Fruit fly (Drosophila melanogaster) whole organism, embryonic: ENCODE measurements around the gene UQCR-C2.

ENCODE experiments used
- Bgb ChIP-seq: fragments of 200-800 bp; sonication (Bioruptor generic); IDR thresholded peaks from 2 replicates; pipeline ENCODE4 v1.3.6; 2022; ENCODE audit warnings: missing biosample characterization, missing genetic modification characterization; ENCODE audit not compliant: partially characterized antibody
- CG10565 ChIP-seq: fragments of 200-800 bp; sonication (Bioruptor generic); optimal IDR thresholded peaks from 3 replicates; lab custom pipeline; 2016; ENCODE audit warnings: missing biosample characterization, mild to moderate bottlenecking, missing genetic modification characterization
- CG11504 ChIP-seq: fragments of 200-800 bp; sonication (Bioruptor generic); optimal IDR thresholded peaks from 3 replicates; lab custom pipeline; 2019; ENCODE audit warnings: missing biosample characterization, mild to moderate bottlenecking, missing genetic modification characterization, moderate library complexity
- CG12071 ChIP-seq: fragments of 200-800 bp; sonication (Bioruptor generic); optimal IDR thresholded peaks from 3 replicates; lab custom pipeline; 2018; ENCODE audit warnings: missing biosample characterization, mild to moderate bottlenecking, missing genetic modification characterization
- CG12391 ChIP-seq: fragments of 200-800 bp; sonication (Bioruptor generic); optimal IDR thresholded peaks from 3 replicates; lab custom pipeline; 2018; ENCODE audit warnings: missing biosample characterization, mild to moderate bottlenecking, missing genetic modification characterization, moderate library complexity
- CG12769 ChIP-seq: fragments of 200-800 bp; sonication (Bioruptor generic); optimal IDR thresholded peaks from 2 replicates; lab custom pipeline; 2019; ENCODE audit warnings: missing biosample characterization, mild to moderate bottlenecking, missing genetic modification characterization, moderate library complexity
- CG13424 ChIP-seq: fragments of 200-800 bp; sonication (Bioruptor generic); optimal IDR thresholded peaks from 2 replicates; lab custom pipeline; 2019; ENCODE audit warnings: missing biosample characterization, mild to moderate bottlenecking, missing genetic modification characterization, moderate library complexity
- CG14014 ChIP-seq: fragments of 200-800 bp; sonication (Bioruptor generic); IDR thresholded peaks from 2 replicates; pipeline ENCODE4 v1.3.6; 2022; ENCODE audit warnings: missing biosample characterization, missing genetic modification characterization
- CG14667 ChIP-seq: fragments of 200-800 bp; sonication (Bioruptor generic); IDR thresholded peaks from 2 replicates; pipeline ENCODE4 v1.3.6; 2022; ENCODE audit warnings: missing biosample characterization, missing genetic modification characterization
- CG1603 ChIP-seq: fragments of 200-800 bp; sonication (Bioruptor generic); optimal IDR thresholded peaks from 2 replicates; lab custom pipeline; 2019; ENCODE audit warnings: missing biosample characterization, mild to moderate bottlenecking, missing genetic modification characterization, moderate library complexity
- CG17612 ChIP-seq: fragments of 200-800 bp; sonication (Bioruptor generic); IDR thresholded peaks from 2 replicates; pipeline ENCODE4 v1.3.6; 2022; ENCODE audit warnings: missing biosample characterization, missing genetic modification characterization
- CG1792 ChIP-seq: fragments of 200-800 bp; sonication (Bioruptor generic); optimal IDR thresholded peaks from 2 replicates; lab custom pipeline; 2016; ENCODE audit warnings: missing biosample characterization, missing genetic modification characterization
- CG30431 ChIP-seq: fragments of 200-800 bp; sonication (Bioruptor generic); optimal IDR thresholded peaks from 2 replicates; lab custom pipeline; 2017; ENCODE audit warnings: missing biosample characterization, missing genetic modification characterization
- CG31441 ChIP-seq: fragments of 200-800 bp; sonication (Bioruptor generic); IDR thresholded peaks from 2 replicates; pipeline ENCODE4 v1.3.6; 2022; ENCODE audit warnings: missing biosample characterization, missing genetic modification characterization
- CG33213 ChIP-seq: fragments of 200-800 bp; sonication (Bioruptor generic); optimal IDR thresholded peaks from 3 replicates; lab custom pipeline; 2016; ENCODE audit warnings: missing biosample characterization, missing genetic modification characterization
- CG4730 ChIP-seq: fragments of 200-800 bp; sonication (Bioruptor generic); IDR thresholded peaks from 2 replicates; pipeline ENCODE4 v1.3.6; 2022; ENCODE audit warnings: missing biosample characterization, missing genetic modification characterization
- CG4854 ChIP-seq: fragments of 200-800 bp; sonication (Bioruptor generic); optimal IDR thresholded peaks from 2 replicates; lab custom pipeline; 2016; ENCODE audit warnings: missing biosample characterization, missing genetic modification characterization, inconsistent platforms
- CG6683 ChIP-seq: fragments of 200-800 bp; sonication (Bioruptor generic); optimal IDR thresholded peaks from 2 replicates; lab custom pipeline; 2017; ENCODE audit warnings: missing biosample characterization, mild to moderate bottlenecking, missing genetic modification characterization, missing genetic modification reagents
- CG7357 ChIP-seq: fragments of 200-800 bp; sonication (Bioruptor generic); IDR thresholded peaks from 3 replicates; pipeline ENCODE4 v1.3.6; 2022; ENCODE audit warnings: missing biosample characterization, missing genetic modification characterization
- CG7928 ChIP-seq: fragments of 200-800 bp; sonication (Bioruptor generic); optimal IDR thresholded peaks from 2 replicates; lab custom pipeline; 2017; ENCODE audit warnings: missing biosample characterization, mild to moderate bottlenecking, missing genetic modification characterization
- CG7987 ChIP-seq: fragments of 200-800 bp; sonication (Bioruptor generic); optimal IDR thresholded peaks from 2 replicates; lab custom pipeline; 2018; ENCODE audit warnings: missing biosample characterization, mild to moderate bottlenecking, missing genetic modification characterization, moderate library complexity
- Dip3 ChIP-seq: fragments of 200-800 bp; sonication (Bioruptor generic); optimal IDR thresholded peaks from 3 replicates; lab custom pipeline; 2016; ENCODE audit warnings: missing biosample characterization, missing genetic modification characterization
- Doc3 ChIP-seq: fragments of 200-800 bp; sonication (Bioruptor generic); IDR thresholded peaks from 3 replicates; pipeline ENCODE4 v1.3.6; 2022; ENCODE audit warnings: missing biosample characterization, missing genetic modification characterization; ENCODE audit not compliant: partially characterized antibody
- E2f1 ChIP-seq: fragments of 200-800 bp; sonication (Bioruptor generic); IDR thresholded peaks from 2 replicates; pipeline ENCODE4 v1.3.6; 2022; ENCODE audit warnings: missing biosample characterization, missing genetic modification characterization
- GATAe ChIP-seq: fragments of 200-800 bp; sonication (Bioruptor generic); conservative IDR thresholded peaks from 2 replicates; pipeline ENCODE4 v1.3.6; 2022; ENCODE audit warnings: missing biosample characterization, missing genetic modification characterization
- Hr51 ChIP-seq, 2 experiments: fragments of 200-800 bp; sonication (Bioruptor generic); optimal IDR thresholded peaks; 2 replicates in 1 of 2; 3 replicates in 1 of 2; lab custom pipeline; 2016 to 2018; ENCODE audit warnings: missing biosample characterization in 2 of 2, missing genetic modification characterization in 2 of 2, mild to moderate bottlenecking in 1 of 2, moderate library complexity in 1 of 2
- Lhr ChIP-seq: fragments of 200-800 bp; sonication (Bioruptor generic); optimal IDR thresholded peaks from 3 replicates; lab custom pipeline; 2017; ENCODE audit warnings: mild to moderate bottlenecking, missing biosample characterization, missing genetic modification reagents, missing genetic modification characterization
- Meics ChIP-seq: fragments of 200-800 bp; sonication (Bioruptor generic); optimal IDR thresholded peaks from 2 replicates; lab custom pipeline; 2017; ENCODE audit warnings: missing biosample characterization, mild to moderate bottlenecking, missing genetic modification characterization
- NFAT ChIP-seq: fragments of 200-800 bp; sonication (Bioruptor generic); IDR thresholded peaks from 2 replicates; pipeline ENCODE4 v1.3.6; 2022; ENCODE audit warnings: missing biosample characterization, missing genetic modification characterization
- NfI ChIP-seq: fragments of 200-800 bp; sonication (Bioruptor generic); optimal IDR thresholded peaks from 3 replicates; lab custom pipeline; 2018; ENCODE audit warnings: missing biosample characterization, mild to moderate bottlenecking, missing genetic modification characterization, moderate library complexity
- Sry-β ChIP-seq: fragments of 200-800 bp; sonication (Bioruptor generic); optimal IDR thresholded peaks from 2 replicates; lab custom pipeline; 2018; ENCODE audit warnings: missing biosample characterization, mild to moderate bottlenecking, missing genetic modification characterization, moderate library complexity
- ac ChIP-seq: fragments of 200-800 bp; sonication (Bioruptor generic); optimal IDR thresholded peaks from 3 replicates; lab custom pipeline; 2017; ENCODE audit warnings: missing biosample characterization, mild to moderate bottlenecking, missing genetic modification characterization
- al ChIP-seq: fragments of 200-800 bp; sonication (Bioruptor generic); IDR thresholded peaks from 2 replicates; pipeline ENCODE4 v1.3.6; 2022; ENCODE audit warnings: missing biosample characterization, missing genetic modification characterization
- bowl ChIP-seq: fragments of 200-800 bp; sonication (Bioruptor generic); IDR thresholded peaks from 2 replicates; pipeline ENCODE4 v1.3.6; 2022; ENCODE audit warnings: missing biosample characterization, missing genetic modification characterization
- chm ChIP-seq: fragments of 200-800 bp; sonication (Bioruptor generic); IDR thresholded peaks from 2 replicates; pipeline ENCODE4 v1.3.6; 2022; ENCODE audit warnings: missing biosample characterization, missing genetic modification characterization
- croc ChIP-seq: fragments of 200-800 bp; sonication (Bioruptor generic); conservative IDR thresholded peaks from 3 replicates; pipeline ENCODE4 v1.3.6; 2022; ENCODE audit warnings: missing biosample characterization, missing genetic modification characterization
- dimm ChIP-seq: fragments of 200-800 bp; sonication (Bioruptor generic); IDR thresholded peaks from 2 replicates; pipeline ENCODE4 v1.3.6; 2022; ENCODE audit warnings: missing biosample characterization, missing genetic modification characterization
- dysf ChIP-seq: fragments of 200-800 bp; sonication (Bioruptor generic); IDR thresholded peaks from 3 replicates; pipeline ENCODE4 v1.3.6; 2022; ENCODE audit warnings: missing biosample characterization, missing genetic modification characterization
- exex ChIP-seq: fragments of 200-800 bp; sonication (Bioruptor generic); optimal IDR thresholded peaks from 4 replicates; lab custom pipeline; 2018; ENCODE audit warnings: missing biosample characterization, mild to moderate bottlenecking, missing genetic modification characterization, moderate library complexity
- eyg ChIP-seq: fragments of 200-800 bp; sonication (Bioruptor generic); optimal IDR thresholded peaks from 3 replicates; lab custom pipeline; 2016; ENCODE audit warnings: missing biosample characterization, missing genetic modification characterization
- grau ChIP-seq: fragments of 200-800 bp; optimal IDR thresholded peaks from 3 replicates; lab custom pipeline; 2019; ENCODE audit warnings: missing biosample characterization, mild to moderate bottlenecking, missing genetic modification characterization, moderate library complexity
- hb ChIP-seq: fragments of 200-800 bp; sonication (Bioruptor generic); IDR thresholded peaks from 3 replicates; pipeline ENCODE4 v1.3.6; 2022; ENCODE audit warnings: missing biosample characterization, missing genetic modification characterization; ENCODE audit not compliant: partially characterized antibody
- oc ChIP-seq: fragments of 200-800 bp; sonication (Bioruptor generic); optimal IDR thresholded peaks from 2 replicates; lab custom pipeline; 2018; ENCODE audit warnings: missing biosample characterization, mild to moderate bottlenecking, missing genetic modification characterization, moderate library complexity
- pan ChIP-seq, 4 experiments: fragments of >200 bp in 3 of 4; fragments of 200-800 bp in 1 of 4; sonication (Bioruptor generic) in 1 of 4; optimal IDR thresholded peaks in 3 of 4; IDR thresholded peaks in 1 of 4; 2 replicates each; pipeline versions ENCODE4 v1.3.6 to Lab custom; 2017 to 2022; ENCODE audit warnings: missing biosample characterization in 2 of 4, missing genetic modification characterization in 2 of 4, mixed read lengths in 1 of 4
- pum ChIP-seq: fragments of 200-800 bp; sonication (Bioruptor generic); optimal IDR thresholded peaks from 2 replicates; lab custom pipeline; 2016; ENCODE audit warnings: missing biosample characterization, missing genetic modification characterization
- rib ChIP-seq: fragments of 200-800 bp; sonication (Bioruptor generic); IDR thresholded peaks from 2 replicates; pipeline ENCODE4 v1.3.6; 2022; ENCODE audit warnings: missing biosample characterization, missing genetic modification characterization
- seq ChIP-seq: fragments of 200-800 bp; sonication (Bioruptor generic); IDR thresholded peaks from 2 replicates; pipeline ENCODE4 v1.3.6; 2022; ENCODE audit warnings: missing biosample characterization, missing genetic modification characterization
- tgo ChIP-seq: fragments of 200-800 bp; sonication (Bioruptor generic); IDR thresholded peaks from 3 replicates; pipeline ENCODE4 v1.3.6; 2022; ENCODE audit warnings: missing biosample characterization, missing genetic modification characterization
- tup ChIP-seq: fragments of 200-800 bp; sonication (Bioruptor generic); optimal IDR thresholded peaks from 2 replicates; lab custom pipeline; 2016; ENCODE audit warnings: missing biosample characterization, mild to moderate bottlenecking, missing genetic modification characterization, moderate library complexity
- usp ChIP-seq: fragments of >200 bp; optimal IDR thresholded peaks from 2 replicates; lab custom pipeline; 2017; ENCODE audit warnings: missing biosample characterization, missing genetic modification characterization

The UQCR-C2 gene

dm6 chr3L:16544220-16544619 is 39.7 kb upstream of the UQCR-C2 start:
- no peak for TF ChIP-seq CG33213
- TF ChIP-seq exex: no peak
- TF ChIP-seq NfI (GFP tag; lab: Kevin White, UChicago): peak; percentile 17
- no peak for TF ChIP-seq CG30431
- TF ChIP-seq grau (tag; lab: Kevin White, UChicago): no peak
- TF ChIP-seq al (GFP tag; lab: Robert Waterston, UW): no peak
- TF ChIP-seq Lhr (GFP tag; lab: Kevin White, UChicago): no peak
- TF ChIP-seq eyg (GFP tag; lab: Kevin White, UChicago): no peak
- TF ChIP-seq CG17612 (GFP tag; lab: Robert Waterston, UW): no peak
- no peak for TF ChIP-seq tup (GFP tag; lab: Kevin White, UChicago)
- TF ChIP-seq CG31441 (GFP tag; lab: Robert Waterston, UW): 0 out of 2 replicates have a peak, but pooled peaks have one; percentile 19
- peak; percentile 13 for TF ChIP-seq CG4854 (GFP tag; lab: Kevin White, UChicago)
- TF ChIP-seq CG10565: no peak
- TF ChIP-seq Dip3 (GFP tag; lab: Kevin White, UChicago): no peak
- TF ChIP-seq CG12769 (tag; lab: Kevin White, UChicago): peak; percentile 47
- no peak for TF ChIP-seq GATAe
- TF ChIP-seq Doc3 (GFP tag; lab: Robert Waterston, UW): no peak
- no peak for TF ChIP-seq CG1792 (GFP tag; lab: Kevin White, UChicago)
- TF ChIP-seq croc (GFP tag; lab: Robert Waterston, UW): peak; percentile 20; the same call in 1 of the 3 replicates
- no peak for TF ChIP-seq Sry-β (GFP tag; lab: Kevin White, UChicago)
- no peak for TF ChIP-seq ac
- no peak for TF ChIP-seq CG6683
- no peak for TF ChIP-seq CG7928
- TF ChIP-seq Hr51 (GFP tag; optimal IDR thresholded peaks at IDR 0.05; lab: Kevin White, UChicago): peak in 1 of 2 experiments; percentile 43
- TF ChIP-seq seq (GFP tag; lab: Robert Waterston, UW): no peak
- no peak for TF ChIP-seq NFAT (GFP tag; lab: Robert Waterston, UW)
- peak; percentile 37; the same call in 1 of the 3 replicates for TF ChIP-seq tgo
- TF ChIP-seq CG7357 (GFP tag; lab: Robert Waterston, UW): no peak
- TF ChIP-seq bowl (GFP tag; lab: Robert Waterston, UW): no peak
- no peak for TF ChIP-seq pan (optimal IDR thresholded peaks at IDR 0.05; lab: Kevin White, UChicago)
- TF ChIP-seq pan (GFP tag; optimal IDR thresholded peaks at IDR 0.05 in 1 of 2, IDR thresholded peaks at IDR 0.05 in 1 of 2): peak in 1 of 2 experiments; percentile 44
- TF ChIP-seq CG14014 (GFP tag; lab: Robert Waterston, UW): peak; percentile 33; the same call in 1 of the 2 replicates
- no peak for TF ChIP-seq chm (GFP tag; lab: Robert Waterston, UW)
- TF ChIP-seq CG11504 (tag; lab: Kevin White, UChicago): peak; percentile 66
- TF ChIP-seq CG1603 (tag; lab: Kevin White, UChicago): peak; percentile 82
- no peak for TF ChIP-seq hb (GFP tag; lab: Robert Waterston, UW)
- peak; percentile 37; the same call in 1 of the 3 replicates for TF ChIP-seq dysf (GFP tag; lab: Robert Waterston, UW)
- no peak for TF ChIP-seq Bgb (GFP tag; lab: Robert Waterston, UW)
- TF ChIP-seq pum (GFP tag; lab: Kevin White, UChicago): no peak
- TF ChIP-seq E2f1 (GFP tag; lab: Robert Waterston, UW): no peak
- TF ChIP-seq CG14667: no peak
- TF ChIP-seq CG12391: no peak
- TF ChIP-seq dimm (GFP tag; lab: Robert Waterston, UW): no peak
- no peak for TF ChIP-seq CG4730
- TF ChIP-seq CG7987 (GFP tag; lab: Kevin White, UChicago): no peak
- peak; percentile 15 for TF ChIP-seq Meics (GFP tag; lab: Kevin White, UChicago)
- TF ChIP-seq usp: no peak
- peak; percentile 9 for TF ChIP-seq CG13424 (tag; lab: Kevin White, UChicago)
- TF ChIP-seq CG12071 (GFP tag; lab: Kevin White, UChicago): peak; percentile 22
- TF ChIP-seq rib (GFP tag; lab: Robert Waterston, UW): no peak
- TF ChIP-seq oc: peak; percentile 46
